Worm (Caenorhabditis elegans) whole organism, L1 larva: ENCODE measurements around the gene umps-1.

Experiments
- C16A3.4 ChIP-seq: fragments of 150-350 bp; optimal IDR thresholded peaks from 2 replicates; lab custom pipeline; 2014; ENCODE audit warnings: missing biosample characterization, missing genetic modification characterization
- C34B4.2 ChIP-seq: sonication (generic microtip); optimal IDR thresholded peaks from 2 replicates; lab custom pipeline; 2017; ENCODE audit warnings: mild to moderate bottlenecking, missing genetic modification characterization, missing compliant biosample characterization
- F16B12.6 ChIP-seq: fragments of 150-350 bp; optimal IDR thresholded peaks from 2 replicates; lab custom pipeline; 2014; ENCODE audit warnings: missing biosample characterization, missing genetic modification characterization
- aha-1 ChIP-seq: fragments of 150-350 bp; optimal IDR thresholded peaks from 2 replicates; lab custom pipeline; 2014; ENCODE audit warnings: missing biosample characterization, missing genetic modification characterization
- alr-1 ChIP-seq: fragments of 200-800 bp; sonication (Bioruptor generic); optimal IDR thresholded peaks from 2 replicates; lab custom pipeline; 2018; ENCODE audit warnings: borderline replicate concordance, mild to moderate bottlenecking, missing genetic modification characterization, missing compliant biosample characterization
- blmp-1 ChIP-seq: fragments of 150-350 bp; optimal IDR thresholded peaks from 2 replicates; lab custom pipeline; 2014; ENCODE audit warnings: missing biosample characterization, missing genetic modification characterization
- ceh-63 ChIP-seq: fragments of 200-800 bp; sonication (Bioruptor generic); optimal IDR thresholded peaks from 2 replicates; lab custom pipeline; 2018; ENCODE audit warnings: mild to moderate bottlenecking, missing genetic modification characterization, missing compliant biosample characterization
- dpl-1 ChIP-seq, 3 experiments: fragments of 150-350 bp in 2 of 3; sonication (generic microtip) in 1 of 3; optimal IDR thresholded peaks; 2 replicates each; lab custom pipeline; 2014 to 2017; ENCODE audit warnings: missing biosample characterization in 3 of 3, missing genetic modification characterization in 3 of 3, missing genetic modification reagents in 3 of 3
- dsc-1 ChIP-seq: sonication (generic microtip); optimal IDR thresholded peaks from 2 replicates; lab custom pipeline; 2016; ENCODE audit warnings: mild to moderate bottlenecking, missing genetic modification characterization, missing compliant biosample characterization
- efl-1 ChIP-seq, 4 experiments: fragments of 150-350 bp; optimal IDR thresholded peaks in 3 of 4; peaks in 1 of 4; 1 replicate in 1 of 4; 2 replicates in 3 of 4; lab custom pipeline; 2014; ENCODE audit warnings: missing biosample characterization in 2 of 4, missing genetic modification characterization in 2 of 4, missing genetic modification reagents in 2 of 4
- efl-3 ChIP-seq: fragments of 200-800 bp; sonication (Bioruptor generic); optimal IDR thresholded peaks from 2 replicates; lab custom pipeline; 2018; ENCODE audit warnings: mild to moderate bottlenecking, missing genetic modification characterization, missing compliant biosample characterization
- elt-3 ChIP-seq, 6 experiments: fragments of 150-350 bp in 1 of 6; sonication (generic microtip); optimal IDR thresholded peaks; 2 replicates each; lab custom pipeline; 2017 to 2018; ENCODE audit warnings: missing biosample characterization in 6 of 6, missing genetic modification characterization in 6 of 6, inconsistent platforms in 1 of 6
- fkh-10 ChIP-seq: sonication (generic microtip); optimal IDR thresholded peaks from 2 replicates; lab custom pipeline; 2017; ENCODE audit warnings: missing biosample characterization, missing genetic modification reagents, missing genetic modification characterization
- fkh-4 ChIP-seq: sonication (generic microtip); optimal IDR thresholded peaks from 2 replicates; lab custom pipeline; 2016; ENCODE audit warnings: missing compliant biosample characterization, missing genetic modification characterization, borderline replicate concordance
- fkh-8 ChIP-seq: sonication (generic microtip); optimal IDR thresholded peaks from 2 replicates; lab custom pipeline; 2016; ENCODE audit warnings: mild to moderate bottlenecking, missing genetic modification characterization, missing compliant biosample characterization
- fos-1 ChIP-seq: fragments of 150-350 bp; optimal IDR thresholded peaks from 2 replicates; lab custom pipeline; 2014; ENCODE audit warnings: missing biosample characterization, missing genetic modification characterization
- grh-1 ChIP-seq: fragments of 200-800 bp; sonication (Bioruptor generic); IDR thresholded peaks from 2 replicates; pipeline ENCODE4 v1.3.6; 2022; ENCODE audit warnings: missing genetic modification reagents, missing genetic modification characterization, missing compliant biosample characterization
- hlh-4 ChIP-seq: sonication (generic microtip); optimal IDR thresholded peaks from 2 replicates; lab custom pipeline; 2016; ENCODE audit warnings: mild to moderate bottlenecking, missing genetic modification characterization, missing compliant biosample characterization
- hpl-2 ChIP-seq: fragments of 150-350 bp; optimal IDR thresholded peaks from 2 replicates; lab custom pipeline; 2014; ENCODE audit warnings: missing biosample characterization, missing genetic modification reagents, missing genetic modification characterization
- lin-13 ChIP-seq: fragments of 150-350 bp; optimal IDR thresholded peaks from 2 replicates; lab custom pipeline; 2014; ENCODE audit warnings: missing biosample characterization, missing genetic modification reagents, missing genetic modification characterization
- lin-35 ChIP-seq, 2 experiments: fragments of 150-350 bp; optimal IDR thresholded peaks; 2 replicates each; lab custom pipeline; 2014; ENCODE audit warnings: missing biosample characterization in 2 of 2, missing genetic modification characterization in 2 of 2, missing genetic modification reagents in 2 of 2
- lin-39 ChIP-seq: fragments of 150-350 bp; optimal IDR thresholded peaks from 2 replicates; lab custom pipeline; 2014; ENCODE audit warnings: missing biosample characterization, missing genetic modification reagents, missing genetic modification characterization
- lir-3 ChIP-seq: sonication (generic microtip); optimal IDR thresholded peaks from 2 replicates; lab custom pipeline; 2016; ENCODE audit warnings: mild to moderate bottlenecking, missing genetic modification characterization, moderate library complexity, missing compliant biosample characterization; ENCODE audit not compliant: poor library complexity
- lsy-2 ChIP-seq, 2 experiments: fragments of 150-350 bp; optimal IDR thresholded peaks; 2 replicates each; lab custom pipeline; 2014; ENCODE audit warnings: missing biosample characterization in 2 of 2, missing genetic modification characterization in 2 of 2
- mab-9 ChIP-seq: fragments of 200-800 bp; sonication (Bioruptor generic); IDR thresholded peaks from 2 replicates; pipeline ENCODE4 v1.3.6; 2022; ENCODE audit warnings: missing genetic modification reagents, missing genetic modification characterization, missing compliant biosample characterization
- mef-2 ChIP-seq: fragments of 150-350 bp; optimal IDR thresholded peaks from 2 replicates; lab custom pipeline; 2014; ENCODE audit warnings: missing biosample characterization, missing genetic modification characterization
- nhr-11 ChIP-seq: fragments of 150-350 bp; optimal IDR thresholded peaks from 2 replicates; lab custom pipeline; 2014; ENCODE audit warnings: missing biosample characterization, missing genetic modification characterization
- nhr-12 ChIP-seq: sonication (generic microtip); optimal IDR thresholded peaks from 2 replicates; lab custom pipeline; 2017; ENCODE audit warnings: missing biosample characterization, missing genetic modification characterization
- nhr-47 ChIP-seq: sonication (generic microtip); optimal IDR thresholded peaks from 2 replicates; lab custom pipeline; 2016; ENCODE audit warnings: mild to moderate bottlenecking, missing genetic modification characterization, moderate library complexity, missing compliant biosample characterization
- nhr-84 ChIP-seq: sonication (generic microtip); optimal IDR thresholded peaks from 2 replicates; lab custom pipeline; 2017; ENCODE audit warnings: missing biosample characterization, missing genetic modification characterization
- nhr-90 ChIP-seq: sonication (generic microtip); optimal IDR thresholded peaks from 2 replicates; lab custom pipeline; 2016; ENCODE audit warnings: mild to moderate bottlenecking, missing genetic modification characterization, missing compliant biosample characterization; ENCODE audit not compliant: poor library complexity
- pax-3 ChIP-seq: fragments of 200-800 bp; sonication (Bioruptor generic); optimal IDR thresholded peaks from 2 replicates; lab custom pipeline; 2018; ENCODE audit warnings: mild to moderate bottlenecking, missing genetic modification characterization, moderate library complexity, missing compliant biosample characterization
- rnt-1 ChIP-seq: sonication (generic microtip); optimal IDR thresholded peaks from 2 replicates; lab custom pipeline; 2016; ENCODE audit warnings: mild to moderate bottlenecking, missing genetic modification characterization, moderate library complexity, missing compliant biosample characterization
- skn-1 ChIP-seq: fragments of 150-350 bp; optimal IDR thresholded peaks from 2 replicates; lab custom pipeline; 2014; ENCODE audit warnings: missing biosample characterization, missing genetic modification characterization
- snpc-4 ChIP-seq: fragments of 150-350 bp; optimal IDR thresholded peaks from 2 replicates; lab custom pipeline; 2014; ENCODE audit warnings: missing biosample characterization, missing genetic modification characterization
- sox-4 ChIP-seq: sonication (generic microtip); optimal IDR thresholded peaks from 2 replicates; lab custom pipeline; 2016; ENCODE audit warnings: missing genetic modification characterization, missing compliant biosample characterization
- sptf-1 ChIP-seq: fragments of 150-350 bp; optimal IDR thresholded peaks from 2 replicates; lab custom pipeline; 2014; ENCODE audit warnings: missing biosample characterization, missing genetic modification characterization
- tbx-2 ChIP-seq: sonication (generic microtip); optimal IDR thresholded peaks from 2 replicates; lab custom pipeline; 2016; ENCODE audit warnings: missing genetic modification characterization, missing compliant biosample characterization
- tlp-1 ChIP-seq: fragments of 150-350 bp; optimal IDR thresholded peaks from 2 replicates; lab custom pipeline; 2014; ENCODE audit warnings: missing biosample characterization, missing genetic modification characterization
- unc-130 ChIP-seq: fragments of 150-350 bp; optimal IDR thresholded peaks from 2 replicates; lab custom pipeline; 2017; ENCODE audit warnings: missing biosample characterization, missing genetic modification characterization, inconsistent platforms
- unc-30 ChIP-seq: sonication (generic microtip); optimal IDR thresholded peaks from 2 replicates; lab custom pipeline; 2017; ENCODE audit warnings: missing biosample characterization, missing genetic modification characterization
- unc-98 ChIP-seq: fragments of 200-800 bp; sonication (Bioruptor generic); IDR thresholded peaks from 2 replicates; pipeline ENCODE4 v1.3.6; 2022; ENCODE audit warnings: missing genetic modification characterization, missing compliant biosample characterization
- vab-15 ChIP-seq: sonication (generic microtip); optimal IDR thresholded peaks from 2 replicates; lab custom pipeline; 2017; ENCODE audit warnings: missing genotype, mild to moderate bottlenecking, missing genetic modification characterization, missing compliant biosample characterization
- xbp-1 ChIP-seq: sonication (generic microtip); optimal IDR thresholded peaks from 2 replicates; lab custom pipeline; 2016; ENCODE audit warnings: missing genetic modification characterization, missing compliant biosample characterization
- zag-1 ChIP-seq: fragments of 150-350 bp; optimal IDR thresholded peaks from 2 replicates; lab custom pipeline; 2014; ENCODE audit warnings: missing biosample characterization, missing genetic modification characterization
- ztf-11 ChIP-seq, 2 experiments: sonication (generic microtip); optimal IDR thresholded peaks; 2 replicates each; lab custom pipeline; 2016 to 2017; ENCODE audit warnings: missing genetic modification characterization in 2 of 2, missing biosample characterization in 1 of 2, missing compliant biosample characterization in 1 of 2
- ztf-4 ChIP-seq: fragments of 150-350 bp; optimal IDR thresholded peaks from 2 replicates; lab custom pipeline; 2014; ENCODE audit warnings: missing biosample characterization, missing genetic modification characterization

Gene umps-1

DNA sequence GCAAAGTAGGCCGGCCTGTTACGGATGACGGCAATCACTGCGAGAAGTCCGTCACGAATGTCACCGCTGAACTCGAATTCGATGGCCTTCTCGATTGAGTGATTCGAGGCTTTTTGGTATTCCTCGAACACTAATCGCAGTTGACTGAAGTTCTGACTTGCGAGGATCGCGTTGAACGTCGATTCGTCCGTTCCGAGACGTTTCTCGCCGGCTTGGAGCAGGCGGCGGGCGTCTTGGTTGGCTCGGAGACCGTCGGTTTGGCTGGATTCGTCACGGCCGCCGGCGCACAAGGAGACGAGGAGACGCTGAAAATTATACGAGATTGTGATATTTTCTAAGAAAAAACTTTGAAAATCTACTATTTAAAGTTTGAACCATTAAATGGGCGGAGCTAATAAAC, 31.1 kb downstream of the umps-1 start:
- no peak for TF ChIP-seq pax-3 (tag; lab: Kevin White, UChicago)
- no peak for TF ChIP-seq alr-1 (tag; lab: Kevin White, UChicago)
- TF ChIP-seq efl-3 (GFP tag; lab: Kevin White, UChicago) = no peak
- TF ChIP-seq unc-130 (tag; lab: Kevin White, UChicago) = no peak
- TF ChIP-seq nhr-12 (tag; lab: Kevin White, UChicago) = no peak
- TF ChIP-seq zag-1 (tag; lab: Kevin White, UChicago) = no peak
- no peak for TF ChIP-seq unc-30
- no peak for TF ChIP-seq elt-3 (tag; optimal IDR thresholded peaks at IDR 0.05; lab: Kevin White, UChicago)
- no peak for TF ChIP-seq lin-35 (GFP tag; optimal IDR thresholded peaks at IDR 0.05; lab: Kevin White, UChicago)
- no peak for TF ChIP-seq xbp-1 (tag; lab: Kevin White, UChicago)
- no peak for TF ChIP-seq lir-3 (tag; lab: Kevin White, UChicago)
- TF ChIP-seq tlp-1 = no peak
- TF ChIP-seq mab-9 (GFP tag; lab: Robert Waterston, UW) = no peak
- no peak for TF ChIP-seq C16A3.4 (tag; lab: Kevin White, UChicago)
- TF ChIP-seq ceh-63 (GFP tag; lab: Kevin White, UChicago) = no peak
- TF ChIP-seq ztf-11 (tag; optimal IDR thresholded peaks at IDR 0.05; lab: Kevin White, UChicago) = no peak
- no peak for TF ChIP-seq lin-39
- TF ChIP-seq snpc-4 = no peak

DNA sequence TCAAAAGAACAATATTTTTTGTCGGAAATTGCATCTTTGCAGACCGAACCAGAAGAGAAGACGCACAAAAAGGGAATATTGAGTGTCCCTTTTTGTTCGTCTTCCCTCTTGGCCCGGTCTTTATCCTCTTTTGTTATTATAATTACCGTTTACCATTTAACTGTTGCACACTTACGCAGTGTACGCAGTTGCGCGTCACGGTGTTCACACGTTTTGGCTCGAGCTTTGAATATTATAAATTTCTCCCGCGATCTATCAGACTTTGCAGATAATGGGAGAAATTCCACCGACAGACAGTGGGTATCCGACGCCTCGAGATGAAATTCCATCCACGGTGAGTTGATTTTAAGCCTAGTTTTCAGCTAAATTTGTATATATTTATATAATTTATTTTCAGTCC, 36.7 kb downstream of the umps-1 start, which contains the start of gene sas-7:
Gene sas-7 (plus strand): TSS at position 232 of the 400 bp plus-strand sequence.
- peak; percentile 22 for TF ChIP-seq blmp-1
- no peak for TF ChIP-seq aha-1
- TF ChIP-seq grh-1 (GFP tag; lab: Robert Waterston, UW) = no peak
- TF ChIP-seq nhr-11 = no peak
- no peak for TF ChIP-seq tlp-1
- TF ChIP-seq lsy-2 (tag; optimal IDR thresholded peaks at IDR 0.05; lab: Kevin White, UChicago) = peak in 1 of 2 experiments; percentile 1
- no peak for TF ChIP-seq skn-1 (tag; lab: Kevin White, UChicago)
- TF ChIP-seq vab-15 (tag; lab: Kevin White, UChicago) = no peak
- no peak for TF ChIP-seq sox-4
- no peak for TF ChIP-seq unc-98 (GFP tag; lab: Robert Waterston, UW)
- no peak for TF ChIP-seq ztf-4 (tag; lab: Kevin White, UChicago)
- no peak for TF ChIP-seq nhr-47
- TF ChIP-seq mef-2 (tag; lab: Kevin White, UChicago) = no peak
- TF ChIP-seq lin-13 (GFP tag; lab: Kevin White, UChicago) = no peak
- TF ChIP-seq hpl-2 (GFP tag; lab: Kevin White, UChicago) = no peak
- no peak for TF ChIP-seq fkh-4 (tag; lab: Kevin White, UChicago)
- no peak for TF ChIP-seq efl-3 (GFP tag; lab: Kevin White, UChicago)
- TF ChIP-seq hlh-4 (tag; lab: Kevin White, UChicago) = no peak
- no peak for TF ChIP-seq lin-39
- TF ChIP-seq unc-130 (tag; lab: Kevin White, UChicago) = no peak
- no peak for TF ChIP-seq fkh-8
- TF ChIP-seq efl-1 (optimal IDR thresholded peaks at IDR 0.05; lab: Kevin White, UChicago) = peak in 1 of 2 experiments; percentile 69
- TF ChIP-seq efl-1 (GFP tag; optimal IDR thresholded peaks at IDR 0.05 in 1 of 2; lab: Kevin White, UChicago) = peak; percentile 78 to 97
- no peak for TF ChIP-seq fkh-10 (GFP tag; lab: Kevin White, UChicago)
- no peak for TF ChIP-seq fos-1
- no peak for TF ChIP-seq elt-3 (tag; optimal IDR thresholded peaks at IDR 0.05; lab: Kevin White, UChicago)
- TF ChIP-seq tbx-2 (tag; lab: Kevin White, UChicago) = no peak
- TF ChIP-seq mab-9 (GFP tag; lab: Robert Waterston, UW) = no peak
- no peak for TF ChIP-seq sptf-1 (tag; lab: Kevin White, UChicago)
- no peak for TF ChIP-seq alr-1 (tag; lab: Kevin White, UChicago)
- TF ChIP-seq zag-1 (tag; lab: Kevin White, UChicago) = no peak
- no peak for TF ChIP-seq rnt-1
- peak; percentile 57 to 75 (median 65) for TF ChIP-seq dpl-1 (GFP tag; optimal IDR thresholded peaks at IDR 0.05; lab: Kevin White, UChicago)
- TF ChIP-seq nhr-90 (tag; lab: Kevin White, UChicago) = no peak
- TF ChIP-seq nhr-84 (tag; lab: Kevin White, UChicago) = no peak
- no peak for TF ChIP-seq C34B4.2 (tag; lab: Kevin White, UChicago)
- TF ChIP-seq dsc-1 (tag; lab: Kevin White, UChicago) = no peak
- TF ChIP-seq F16B12.6 (tag; lab: Kevin White, UChicago) = peak; percentile 77
- peak; percentile 35 to 81 for TF ChIP-seq lin-35 (GFP tag; optimal IDR thresholded peaks at IDR 0.05; lab: Kevin White, UChicago)
- no peak for TF ChIP-seq ztf-11 (tag; optimal IDR thresholded peaks at IDR 0.05; lab: Kevin White, UChicago)
- no peak for TF ChIP-seq C16A3.4 (tag; lab: Kevin White, UChicago)
